Worm (Caenorhabditis elegans) whole organism, L3 larva: ENCODE results near the gene F36H5.8.

ENCODE experiments used
- R02D3.7 ChIP-seq: fragments of 150-350 bp; optimal IDR thresholded peaks from 2 replicates; lab custom pipeline; 2014; ENCODE audit warnings: missing biosample characterization, missing genetic modification characterization
- ZK546.5 ChIP-seq: sonication (generic microtip); optimal IDR thresholded peaks from 2 replicates; lab custom pipeline; 2017; ENCODE audit warnings: missing biosample characterization, missing genetic modification characterization
- ama-1 ChIP-seq: fragments of 150-350 bp; optimal IDR thresholded peaks from 2 replicates; lab custom pipeline; 2018
- ceh-16 ChIP-seq: sonication (generic microtip); optimal IDR thresholded peaks from 2 replicates; lab custom pipeline; 2017; ENCODE audit warnings: missing biosample characterization, missing genetic modification characterization
- ceh-28 ChIP-seq: fragments of 150-350 bp; optimal IDR thresholded peaks from 2 replicates; lab custom pipeline; 2014; ENCODE audit warnings: missing biosample characterization, missing genetic modification reagents, missing genetic modification characterization
- daf-12 ChIP-seq: fragments of 150-350 bp; optimal IDR thresholded peaks from 2 replicates; lab custom pipeline; 2014; ENCODE audit warnings: missing biosample characterization, missing genetic modification reagents, missing genetic modification characterization
- egl-27 ChIP-seq: sonication (generic microtip); optimal IDR thresholded peaks from 4 replicates; lab custom pipeline; 2017; ENCODE audit warnings: missing biosample characterization, missing genetic modification reagents, missing genetic modification characterization
- egl-5 ChIP-seq: fragments of 150-350 bp; optimal IDR thresholded peaks from 2 replicates; lab custom pipeline; 2017; ENCODE audit warnings: missing biosample characterization, missing genetic modification reagents, missing genetic modification characterization, inconsistent platforms
- elt-1 ChIP-seq: fragments of 150-350 bp; optimal IDR thresholded peaks from 2 replicates; lab custom pipeline; 2014; ENCODE audit warnings: missing biosample characterization, missing genetic modification characterization
- elt-2 ChIP-seq: sonication (generic microtip); optimal IDR thresholded peaks from 2 replicates; lab custom pipeline; 2016; ENCODE audit warnings: missing genetic modification reagents, mild to moderate bottlenecking, missing genetic modification characterization, missing compliant biosample characterization
- elt-3 ChIP-seq, 3 experiments: fragments of 150-350 bp in 1 of 3; sonication (generic microtip) in 2 of 3; optimal IDR thresholded peaks; 2 replicates in 2 of 3; 4 replicates in 1 of 3; lab custom pipeline; 2014 to 2017; ENCODE audit warnings: missing biosample characterization in 3 of 3, missing genetic modification characterization in 3 of 3
- eor-1 ChIP-seq, 2 experiments: fragments of 150-350 bp; optimal IDR thresholded peaks; 2 replicates each; lab custom pipeline; 2014 to 2018; ENCODE audit warnings: missing biosample characterization in 2 of 2, missing genetic modification characterization in 2 of 2
- fkh-10 ChIP-seq: sonication (generic microtip); optimal IDR thresholded peaks from 2 replicates; lab custom pipeline; 2017; ENCODE audit warnings: missing biosample characterization, missing genetic modification reagents, missing genetic modification characterization
- fkh-2 ChIP-seq: fragments of 150-350 bp; optimal IDR thresholded peaks from 2 replicates; lab custom pipeline; 2014; ENCODE audit warnings: missing biosample characterization, missing genetic modification reagents, missing genetic modification characterization
- hmg-11 ChIP-seq: sonication (generic microtip); optimal IDR thresholded peaks from 2 replicates; lab custom pipeline; 2016; ENCODE audit warnings: missing genetic modification characterization, missing compliant biosample characterization
- jun-1 ChIP-seq: fragments of 150-350 bp; optimal IDR thresholded peaks from 2 replicates; lab custom pipeline; 2014; ENCODE audit warnings: missing biosample characterization, missing genetic modification reagents, missing genetic modification characterization
- lin-15B ChIP-seq: fragments of 150-350 bp; optimal IDR thresholded peaks from 2 replicates; lab custom pipeline; 2014; ENCODE audit warnings: missing biosample characterization, missing genetic modification characterization
- lin-39 ChIP-seq: fragments of 150-350 bp; optimal IDR thresholded peaks from 2 replicates; lab custom pipeline; 2018; ENCODE audit warnings: missing biosample characterization, missing genetic modification reagents, missing genetic modification characterization
- lsy-12 ChIP-seq: sonication (generic microtip); optimal IDR thresholded peaks from 2 replicates; lab custom pipeline; 2016; ENCODE audit warnings: mild to moderate bottlenecking, missing genetic modification characterization, missing compliant biosample characterization
- mdl-1 ChIP-seq: fragments of 150-350 bp; optimal IDR thresholded peaks from 2 replicates; lab custom pipeline; 2014; ENCODE audit warnings: missing biosample characterization, missing genetic modification characterization
- mml-1 ChIP-seq: fragments of 150-350 bp; sonication (generic microtip); optimal IDR thresholded peaks from 3 replicates; lab custom pipeline; 2014; ENCODE audit warnings: missing biosample characterization, missing genetic modification characterization
- nhr-11 ChIP-seq: fragments of 150-350 bp; optimal IDR thresholded peaks from 2 replicates; lab custom pipeline; 2014; ENCODE audit warnings: missing biosample characterization, missing genetic modification characterization
- nhr-12 ChIP-seq: fragments of 150-350 bp; optimal IDR thresholded peaks from 2 replicates; lab custom pipeline; 2014; ENCODE audit warnings: missing biosample characterization, missing genetic modification characterization
- nhr-23 ChIP-seq: fragments of 150-350 bp; optimal IDR thresholded peaks from 2 replicates; lab custom pipeline; 2014; ENCODE audit warnings: missing biosample characterization, missing genetic modification reagents, missing genetic modification characterization
- nhr-25 ChIP-seq: sonication (generic microtip); optimal IDR thresholded peaks from 2 replicates; lab custom pipeline; 2017; ENCODE audit warnings: missing biosample characterization, missing genetic modification characterization
- nhr-28 ChIP-seq: fragments of 150-350 bp; optimal IDR thresholded peaks from 2 replicates; lab custom pipeline; 2014; ENCODE audit warnings: missing biosample characterization, missing genetic modification characterization
- nhr-43 ChIP-seq: sonication (generic microtip); optimal IDR thresholded peaks from 2 replicates; lab custom pipeline; 2016; ENCODE audit warnings: mild to moderate bottlenecking, missing genetic modification characterization, missing compliant biosample characterization; ENCODE audit not compliant: poor library complexity, severe bottlenecking
- nhr-67 ChIP-seq: fragments of 150-350 bp; optimal IDR thresholded peaks from 2 replicates; lab custom pipeline; 2014; ENCODE audit warnings: missing biosample characterization, missing genetic modification characterization
- nhr-76 ChIP-seq: fragments of 150-350 bp; sonication (generic microtip); optimal IDR thresholded peaks from 5 replicates; lab custom pipeline; 2014; ENCODE audit warnings: missing biosample characterization, missing genetic modification characterization
- nhr-77 ChIP-seq: fragments of 150-350 bp; optimal IDR thresholded peaks from 2 replicates; lab custom pipeline; 2014; ENCODE audit warnings: missing biosample characterization, missing genetic modification characterization
- pha-4 ChIP-seq: fragments of 150-350 bp; optimal IDR thresholded peaks from 2 replicates; lab custom pipeline; 2014; ENCODE audit warnings: missing biosample characterization, missing genetic modification reagents, missing genetic modification characterization
- pqm-1 ChIP-seq: fragments of 150-350 bp; optimal IDR thresholded peaks from 2 replicates; lab custom pipeline; 2017; ENCODE audit warnings: missing biosample characterization, missing genetic modification characterization, inconsistent platforms
- skn-1 ChIP-seq: fragments of 150-350 bp; optimal IDR thresholded peaks from 2 replicates; lab custom pipeline; 2014; ENCODE audit warnings: missing biosample characterization, missing genetic modification characterization
- snpc-4 ChIP-seq: fragments of 150-350 bp; optimal IDR thresholded peaks from 2 replicates; lab custom pipeline; 2014; ENCODE audit warnings: missing biosample characterization, missing genetic modification characterization
- unc-39 ChIP-seq: sonication (generic microtip); optimal IDR thresholded peaks from 4 replicates; lab custom pipeline; 2017; ENCODE audit warnings: missing biosample characterization, missing genetic modification characterization
- unc-62 ChIP-seq: fragments of 150-350 bp; sonication (generic microtip); optimal IDR thresholded peaks from 4 replicates; lab custom pipeline; 2014; ENCODE audit warnings: missing biosample characterization, missing genetic modification reagents, missing genetic modification characterization
- ztf-11 ChIP-seq: fragments of 150-350 bp; optimal IDR thresholded peaks from 2 replicates; lab custom pipeline; 2014; ENCODE audit warnings: missing biosample characterization, missing genetic modification characterization
- ztf-4 ChIP-seq: fragments of 150-350 bp; optimal IDR thresholded peaks from 2 replicates; lab custom pipeline; 2014; ENCODE audit warnings: missing biosample characterization, missing genetic modification characterization

The F36H5.8 gene

ce11 chrII:1766715-1767114 lies 16.2 kb upstream of the F36H5.8 start:
- TF ChIP-seq elt-2 (tag; lab: Kevin White, UChicago) (no peak), ama-1 (no peak), nhr-77 (tag; lab: Kevin White, UChicago) (no peak), mml-1 (tag; lab: Kevin White, UChicago) (no peak), mdl-1 (tag; lab: Kevin White, UChicago) (no peak), lin-15B (tag; lab: Kevin White, UChicago) (no peak), egl-27 (tag; lab: Kevin White, UChicago) (no peak), nhr-67 (no peak)

- TF ChIP-seq ceh-16 (tag; lab: Kevin White, UChicago) (no peak), nhr-77 (tag; lab: Kevin White, UChicago) (no peak), mml-1 (tag; lab: Kevin White, UChicago) (no peak), nhr-23 (tag; lab: Kevin White, UChicago) (no peak), unc-39 (tag; lab: Kevin White, UChicago) (no peak), ztf-4 (no peak), lsy-12 (tag; lab: Kevin White, UChicago) (no peak), nhr-25 (tag; lab: Kevin White, UChicago) (no peak), snpc-4 (no peak), elt-2 (tag; lab: Kevin White, UChicago) (no peak), fkh-2 (no peak), eor-1 (tag; optimal IDR thresholded peaks at IDR 0.05; lab: Kevin White, UChicago) (no peak), pqm-1 (no peak), elt-1 (tag; lab: Kevin White, UChicago) (no peak), nhr-67 (no peak), hmg-11 (tag; lab: Kevin White, UChicago) (no peak), nhr-11 (no peak)
Observed at ce11 chrII:1763072-1763471, 12.6 kb upstream of the F36H5.8 start, which contains the start of gene math-28. math-28 (plus strand) TSS chrII:1763372.

- TF ChIP-seq lsy-12 (tag; lab: Kevin White, UChicago) = no peak
- no peak for TF ChIP-seq daf-12 (tag; lab: Kevin White, UChicago)
- TF ChIP-seq nhr-76 (tag; lab: Kevin White, UChicago) = no peak
- no peak for TF ChIP-seq lin-39
- TF ChIP-seq R02D3.7 (tag; lab: Kevin White, UChicago) = no peak
- TF ChIP-seq nhr-11 = no peak
- no peak for TF ChIP-seq nhr-12 (tag; lab: Kevin White, UChicago)
- no peak for TF ChIP-seq egl-5 (tag; lab: Kevin White, UChicago)
- TF ChIP-seq ZK546.5 = no peak
- TF ChIP-seq nhr-67 = no peak
- no peak for TF ChIP-seq mml-1 (tag; lab: Kevin White, UChicago)
- no peak for TF ChIP-seq mdl-1 (tag; lab: Kevin White, UChicago)
- TF ChIP-seq fkh-2 = no peak
- no peak for TF ChIP-seq snpc-4
- TF ChIP-seq egl-27 (tag; lab: Kevin White, UChicago) = no peak
- no peak for TF ChIP-seq ztf-11
- TF ChIP-seq lin-15B (tag; lab: Kevin White, UChicago) = no peak
Observed at ce11 chrII:1761564-1761963, 11.1 kb upstream of the F36H5.8 start, which contains the start of gene F36H5.4. F36H5.4 (plus strand) TSS chrII:1761864.

- TF ChIP-seq fkh-10 (GFP tag; lab: Kevin White, UChicago) = no peak
- no peak for TF ChIP-seq lsy-12 (tag; lab: Kevin White, UChicago)
- TF ChIP-seq egl-5 (tag; lab: Kevin White, UChicago) = no peak
- no peak for TF ChIP-seq unc-62 (GFP tag; lab: Kevin White, UChicago)
- no peak for TF ChIP-seq snpc-4
- TF ChIP-seq egl-27 (tag; lab: Kevin White, UChicago) = no peak
- TF ChIP-seq nhr-12 (tag; lab: Kevin White, UChicago) = no peak
- TF ChIP-seq nhr-25 (tag; lab: Kevin White, UChicago) = no peak
- TF ChIP-seq nhr-77 (tag; lab: Kevin White, UChicago) = no peak
- no peak for TF ChIP-seq fkh-2
- no peak for TF ChIP-seq nhr-76 (tag; lab: Kevin White, UChicago)
- no peak for TF ChIP-seq skn-1 (tag; lab: Kevin White, UChicago)
- no peak for TF ChIP-seq pha-4 (tag; lab: Kevin White, UChicago)
- no peak for TF ChIP-seq pqm-1
- TF ChIP-seq, all 47 proteins: peak for 0
Observed at ce11 chrII:1759602-1760001, 9.1 kb upstream of the F36H5.8 start, which contains the start of gene F36H5.18. F36H5.18 (plus strand) TSS chrII:1759902.

- TF ChIP-seq egl-5 (tag; lab: Kevin White, UChicago) (no peak), jun-1 (tag; lab: Kevin White, UChicago) (no peak), fkh-10 (GFP tag; lab: Kevin White, UChicago) (no peak), nhr-28 (no peak), nhr-11 (no peak), nhr-43 (tag; lab: Kevin White, UChicago) (no peak), ceh-28 (tag; lab: Kevin White, UChicago) (no peak), mdl-1 (tag; lab: Kevin White, UChicago) (no peak), unc-39 (tag; lab: Kevin White, UChicago) (no peak), fkh-2 (no peak), elt-3 (tag; optimal IDR thresholded peaks at IDR 0.05; lab: Kevin White, UChicago) (no peak), hmg-11 (tag; lab: Kevin White, UChicago) (no peak), eor-1 (tag; optimal IDR thresholded peaks at IDR 0.05; lab: Kevin White, UChicago) (no peak)
- TF ChIP-seq, all 47 proteins: peak for 0
Observed at ce11 chrII:1757033-1757432, 6.5 kb upstream of the F36H5.8 start, which contains the start of gene F36H5.10. F36H5.10 (plus strand) TSS chrII:1757333.
